Worm (Caenorhabditis elegans): ENCODE measurements around the gene R04D3.2.

R04D3.2 gene

ce11 chrX:13323697-13324096 is 37.3 kb upstream of the R04D3.2 start:
- no peak for TF ChIP-seq elt-1 (tag; optimal IDR thresholded peaks at IDR 0.05)
- no peak for TF ChIP-seq gmeb-1 (tag; optimal IDR thresholded peaks at IDR 0.05)
- no peak for TF ChIP-seq nhr-10 (tag; optimal IDR thresholded peaks at IDR 0.05)
- no peak for TF ChIP-seq unc-39 (tag; optimal IDR thresholded peaks at IDR 0.05)
- TF ChIP-seq mab-5 (tag; optimal IDR thresholded peaks at IDR 0.05), result no peak
- no peak for TF ChIP-seq elt-3 (tag; optimal IDR thresholded peaks at IDR 0.05)
- TF ChIP-seq ZK546.5 (tag; optimal IDR thresholded peaks at IDR 0.05), result no peak
- no peak for TF ChIP-seq nhr-6 (tag; optimal IDR thresholded peaks at IDR 0.05)
- no peak for TF ChIP-seq lsy-2 (tag; optimal IDR thresholded peaks at IDR 0.05)
- no peak for TF ChIP-seq zag-1 (tag; optimal IDR thresholded peaks at IDR 0.05)
- TF ChIP-seq ceh-82 (tag; optimal IDR thresholded peaks at IDR 0.05), result no peak
- TF ChIP-seq fos-1 (tag; optimal IDR thresholded peaks at IDR 0.05), result no peak
- no peak for TF ChIP-seq ama-1 (optimal IDR thresholded peaks at IDR 0.05)
- TF ChIP-seq unc-62 (GFP tag; optimal IDR thresholded peaks at IDR 0.05), result no peak
- no peak for TF ChIP-seq nhr-77 (tag; optimal IDR thresholded peaks at IDR 0.05)
- TF ChIP-seq nhr-11 (tag; optimal IDR thresholded peaks at IDR 0.05), result no peak

DNA sequence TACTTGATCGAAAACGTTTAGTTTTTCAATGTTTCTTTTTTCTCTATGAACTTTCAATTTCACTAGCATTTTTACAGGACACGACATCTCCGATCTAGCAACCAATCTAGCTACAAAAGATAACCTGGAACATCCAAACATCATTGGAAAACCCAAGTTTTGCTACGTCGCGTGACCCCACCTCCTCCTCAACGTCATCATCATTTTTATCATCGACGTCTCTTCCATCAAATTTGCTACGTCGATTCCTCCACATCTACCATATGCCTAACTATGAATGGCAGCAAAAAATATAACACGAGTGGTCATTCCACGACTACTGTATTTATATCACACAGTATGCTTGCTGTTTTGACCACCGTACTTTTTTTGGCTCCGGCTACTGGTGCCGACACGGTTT is 36.5 kb upstream of the R04D3.2 start, which contains the start of gene F46G10.2:
F46G10.2 (plus strand) TSS at position 78 of the 400 bp plus-strand sequence.
- TF ChIP-seq nhr-21 (tag; optimal IDR thresholded peaks at IDR 0.05), result peak; percentile 11
- peak; percentile 21 for TF ChIP-seq blmp-1 (tag; optimal IDR thresholded peaks at IDR 0.05; ENCODE audit: insufficient read depth)
- no peak for TF ChIP-seq lin-13 (GFP tag; optimal IDR thresholded peaks at IDR 0.05)
- no peak for TF ChIP-seq dmd-4 (tag; optimal IDR thresholded peaks at IDR 0.05)

ce11 chrX:13320575-13320974 is 34.1 kb upstream of the R04D3.2 start:
- TF ChIP-seq blmp-1 (tag; optimal IDR thresholded peaks at IDR 0.05; ENCODE audit: insufficient read depth), result peak; percentile 91
- TF ChIP-seq ztf-1 (GFP tag; conservative IDR thresholded peaks at IDR 0.05), result no peak
- peak; percentile 76 for TF ChIP-seq nhr-25 (tag; optimal IDR thresholded peaks at IDR 0.05)
- no peak for TF ChIP-seq lin-13 (GFP tag; optimal IDR thresholded peaks at IDR 0.05)
- no peak for TF ChIP-seq elt-1 (tag; optimal IDR thresholded peaks at IDR 0.05)
- peak; percentile 47 for TF ChIP-seq unc-55 (GFP tag; optimal IDR thresholded peaks at IDR 0.05)
- TF ChIP-seq nhr-6 (tag; optimal IDR thresholded peaks at IDR 0.05), result peak; percentile 25
- peak; percentile 35 for TF ChIP-seq C34F6.9 (tag; optimal IDR thresholded peaks at IDR 0.05)
- TF ChIP-seq lin-11 (tag; optimal IDR thresholded peaks at IDR 0.05), result no peak
- peak; percentile 50 for TF ChIP-seq sma-3 (GFP tag; optimal IDR thresholded peaks at IDR 0.05)
- peak; percentile 62 for TF ChIP-seq nhr-21 (tag; optimal IDR thresholded peaks at IDR 0.05)
- no peak for TF ChIP-seq elt-3 (tag; optimal IDR thresholded peaks at IDR 0.05)
- TF ChIP-seq snpc-4 (tag; optimal IDR thresholded peaks at IDR 0.05), result no peak
- no peak for TF ChIP-seq mbf-1 (tag; optimal IDR thresholded peaks at IDR 0.05)
- TF ChIP-seq sma-9 (GFP tag; optimal IDR thresholded peaks at IDR 0.05), result peak; percentile 76
- TF ChIP-seq sma-9 (tag; optimal IDR thresholded peaks at IDR 0.05), result no peak
- TF ChIP-seq nhr-129 (tag; optimal IDR thresholded peaks at IDR 0.05), result peak; percentile 68
- TF ChIP-seq lsy-2 (tag; optimal IDR thresholded peaks at IDR 0.05), result peak in 1 of 2 experiments; percentile 34
- peak; percentile 82 for TF ChIP-seq fos-1 (tag; optimal IDR thresholded peaks at IDR 0.05)
- peak; percentile 57 for TF ChIP-seq sem-4 (tag; optimal IDR thresholded peaks at IDR 0.05)
- TF ChIP-seq F13H6.1 (tag; optimal IDR thresholded peaks at IDR 0.05), result peak; percentile 30
- peak; percentile 66 for TF ChIP-seq crh-2 (tag; optimal IDR thresholded peaks at IDR 0.05)
- TF ChIP-seq ceh-16 (tag; optimal IDR thresholded peaks at IDR 0.05), result no peak
- TF ChIP-seq gmeb-1 (tag; optimal IDR thresholded peaks at IDR 0.05), result no peak

DNA sequence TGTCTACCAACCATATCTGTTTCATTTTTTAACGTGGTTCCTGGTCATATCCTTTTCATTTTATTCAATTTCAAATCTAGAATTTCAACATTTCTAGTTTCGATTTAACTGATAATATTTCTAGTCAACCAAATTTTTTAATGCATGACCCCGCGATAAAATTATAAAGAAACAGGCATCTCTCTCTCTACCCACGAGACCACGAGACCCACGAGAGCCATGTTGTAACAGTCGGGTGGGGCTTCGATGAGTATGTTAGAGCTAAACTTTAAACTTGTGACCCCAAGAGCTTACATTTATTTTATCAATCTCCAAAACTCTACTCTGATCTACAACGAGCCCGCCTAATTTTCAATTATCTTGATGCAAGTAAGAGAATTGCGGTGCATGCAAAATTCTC is 31.9 kb upstream of the R04D3.2 start:
- TF ChIP-seq nhr-129 (tag; optimal IDR thresholded peaks at IDR 0.05) (peak; percentile 27), sma-9 (GFP tag; optimal IDR thresholded peaks at IDR 0.05) (peak; percentile 1), sma-9 (tag; optimal IDR thresholded peaks at IDR 0.05) (no peak), alr-1 (tag; optimal IDR thresholded peaks at IDR 0.05) (no peak)

DNA sequence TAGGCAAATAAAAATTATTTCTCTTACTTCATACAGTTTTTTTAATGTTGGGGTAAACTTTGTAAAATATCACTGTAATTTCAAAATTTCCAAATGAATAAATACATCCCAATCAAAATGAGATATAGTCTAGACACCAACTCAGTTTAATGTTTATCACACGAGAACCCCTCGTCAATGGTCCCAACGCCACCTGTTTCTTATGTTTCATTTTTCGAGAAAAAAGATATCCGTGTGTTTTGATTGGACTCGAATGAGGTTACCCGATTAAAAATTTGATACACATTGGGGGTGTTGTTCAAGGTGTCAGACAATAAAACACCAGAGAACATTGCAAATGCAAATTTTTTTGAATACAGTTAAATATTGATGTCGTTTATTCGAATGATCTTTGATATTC is 31.1 kb upstream of the R04D3.2 start:
- TF ChIP-seq mbf-1 (tag; optimal IDR thresholded peaks at IDR 0.05) (no peak), skn-1 (tag; optimal IDR thresholded peaks at IDR 0.05) (no peak), unc-62 (GFP tag; optimal IDR thresholded peaks at IDR 0.05) (no peak), lsy-2 (tag; optimal IDR thresholded peaks at IDR 0.05) (peak in 1 of 2 experiments; percentile 23), sem-4 (tag; optimal IDR thresholded peaks at IDR 0.05) (no peak), F13H6.1 (tag; optimal IDR thresholded peaks at IDR 0.05) (no peak), nhr-129 (tag; optimal IDR thresholded peaks at IDR 0.05) (peak; percentile 2), sma-9 (GFP tag; optimal IDR thresholded peaks at IDR 0.05) (no peak), sma-9 (tag; optimal IDR thresholded peaks at IDR 0.05) (no peak)
